Fruit fly (Drosophila melanogaster): ENCODE data around the gene Nrg.
A peak's percentile ranks its signal among the peaks of the same experiment; 100 is the strongest.

Gene Nrg

DNA sequence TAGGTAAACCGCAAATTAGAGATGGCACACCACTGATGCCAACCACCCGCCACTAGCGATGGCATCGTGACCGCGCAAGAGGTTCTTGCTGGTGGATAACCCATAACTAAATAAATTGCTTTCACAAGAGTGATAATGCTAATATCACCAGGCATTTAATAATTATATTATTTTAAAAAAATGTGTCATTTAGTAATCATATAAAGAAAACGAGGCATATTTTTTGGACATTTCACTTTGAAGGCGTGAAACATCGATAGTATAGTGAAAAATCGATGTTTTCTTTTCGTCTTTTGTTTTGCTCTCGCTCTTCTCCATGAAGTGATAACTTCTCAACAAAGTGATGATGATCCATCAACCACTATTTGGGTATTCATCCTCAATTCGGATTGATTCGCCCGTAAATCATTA, 41.6 kb downstream of the Nrg start, which contains the start of gene IntS4 (continued):
- TF ChIP-seq CG14710 (tag; optimal IDR thresholded peaks at IDR 0.05) (peak; percentile 74), kah (GFP tag; optimal IDR thresholded peaks at IDR 0.05) (no peak), dimm (GFP tag; IDR thresholded peaks at IDR 0.05) (no peak), CG3281 (GFP tag; optimal IDR thresholded peaks at IDR 0.05) (peak; percentile 58), Pdp1 (GFP tag; optimal IDR thresholded peaks at IDR 0.05) (peak in 1 of 2 experiments; percentile 56), CG16813 (GFP tag; IDR thresholded peaks at IDR 0.05; ENCODE audit: partially characterized antibody) (peak; percentile 96), lilli (GFP tag; optimal IDR thresholded peaks at IDR 0.05) (peak; percentile 77), nmo (GFP tag; optimal IDR thresholded peaks at IDR 0.05) (peak; percentile 80), CG7271 (tag; optimal IDR thresholded peaks at IDR 0.05) (peak; percentile 26), sens (GFP tag) (peak; percentile 74), CG4424 (GFP tag; optimal IDR thresholded peaks at IDR 0.05) (peak; percentile 67), bowl (GFP tag; IDR thresholded peaks at IDR 0.05) (no peak), CG10462 (GFP tag; optimal IDR thresholded peaks at IDR 0.05) (peak; percentile 13), CG10543 (GFP tag; optimal IDR thresholded peaks at IDR 0.05) (peak; percentile 82), Scr (GFP tag; IDR thresholded peaks at IDR 0.05; ENCODE audit: partially characterized antibody) (peak; percentile 97), grn (GFP tag; optimal IDR thresholded peaks at IDR 0.05) (no peak), PHDP (tag; optimal IDR thresholded peaks at IDR 0.05) (peak; percentile 44), lmd (GFP tag; IDR thresholded peaks at IDR 0.05) (peak; percentile 69; the same call in 1 of the 2 replicates), pb (GFP tag; optimal IDR thresholded peaks at IDR 0.05) (no peak), lab (GFP tag; optimal IDR thresholded peaks at IDR 0.05) (no peak), Rx (GFP tag; IDR thresholded peaks at IDR 0.05) (no peak), CG8478 (optimal IDR thresholded peaks at IDR 0.05) (no peak), CG31224 (GFP tag; IDR thresholded peaks at IDR 0.05) (peak; percentile 34; the same call in 1 of the 2 replicates), CG34376 (GFP tag; optimal IDR thresholded peaks at IDR 0.05) (peak; percentile 29), CG6683 (GFP tag; optimal IDR thresholded peaks at IDR 0.05) (peak; percentile 39), tgo (GFP tag; IDR thresholded peaks at IDR 0.05) (peak; percentile 53), lola (GFP tag; optimal IDR thresholded peaks at IDR 0.05) (peak in 1 of 3 experiments; percentile 57), CG15479 (GFP tag; optimal IDR thresholded peaks at IDR 0.05) (peak; percentile 71), wor (GFP tag; IDR thresholded peaks at IDR 0.05) (no peak; the same call in 1 of the 2 replicates), chif (GFP tag; optimal IDR thresholded peaks at IDR 0.05) (peak in 1 of 2 experiments; percentile 9), CG6689 (GFP tag; IDR thresholded peaks at IDR 0.05) (peak; percentile 55), Camta (GFP tag; optimal IDR thresholded peaks at IDR 0.05) (peak; percentile 22), sob (GFP tag; IDR thresholded peaks at IDR 0.05) (peak; percentile 70; the same call in 1 of the 2 replicates), slbo (GFP tag; IDR thresholded peaks at IDR 0.05) (peak; percentile 83; the same call in 1 of the 2 replicates), Doc2 (GFP tag; IDR thresholded peaks at IDR 0.05) (no peak), E2f2 (GFP tag; IDR thresholded peaks at IDR 0.05) (peak; percentile 50), CG6813 (GFP tag; optimal IDR thresholded peaks at IDR 0.05) (no peak), gem (tag; optimal IDR thresholded peaks at IDR 0.05) (peak; percentile 77), pho (GFP tag; optimal IDR thresholded peaks at IDR 0.05) (peak; percentile 14), zfh2 (GFP tag; optimal IDR thresholded peaks at IDR 0.05) (peak; percentile 63), NFAT (GFP tag; IDR thresholded peaks at IDR 0.05) (peak; percentile 63), Trl (optimal IDR thresholded peaks at IDR 0.05) (no peak), Trl (GFP tag; optimal IDR thresholded peaks at IDR 0.05) (no peak), run (tag; optimal IDR thresholded peaks at IDR 0.05) (peak; percentile 81), MTF-1 (GFP tag; optimal IDR thresholded peaks at IDR 0.05; ENCODE audit: borderline replicate concordance) (no peak), CG15601 (tag; optimal IDR thresholded peaks at IDR 0.05) (peak; percentile 61), Sry-β (GFP tag; optimal IDR thresholded peaks at IDR 0.05) (peak; percentile 69), Hr3 (GFP tag; optimal IDR thresholded peaks at IDR 0.05) (peak; percentile 61), fd96Cb (tag; optimal IDR thresholded peaks at IDR 0.05) (peak; percentile 34), ash1 (GFP tag; optimal IDR thresholded peaks at IDR 0.05) (no peak)
